Fruit fly (Drosophila melanogaster) whole organism, wandering third instar larva: Measurements from ENCODE around the gene CG32236.

Experiments used
- Abd-B ChIP-seq: fragments of >200 bp; optimal IDR thresholded peaks from 2 replicates; lab custom pipeline; 2017; ENCODE audit warnings: missing biosample characterization, missing genetic modification characterization
- Dfd ChIP-seq: fragments of >200 bp; optimal IDR thresholded peaks from 2 replicates; lab custom pipeline; 2017; ENCODE audit warnings: missing biosample characterization, missing genetic modification characterization
- Hr83 ChIP-seq: fragments of 200-300 bp; sonication (Bioruptor generic); optimal IDR thresholded peaks from 2 replicates; lab custom pipeline; 2016; ENCODE audit warnings: missing biosample characterization, mild to moderate bottlenecking, missing genetic modification characterization, moderate library complexity; ENCODE audit not compliant: poor library complexity, severe bottlenecking
- ey ChIP-seq: fragments of 200-800 bp; sonication (Bioruptor generic); optimal IDR thresholded peaks from 2 replicates; lab custom pipeline; 2016; ENCODE audit warnings: missing biosample characterization, missing genetic modification characterization
- lola ChIP-seq: fragments of >200 bp; optimal IDR thresholded peaks from 2 replicates; lab custom pipeline; 2017; ENCODE audit warnings: missing biosample characterization, missing genetic modification characterization
- psq ChIP-seq: fragments of 200-800 bp; sonication (Bioruptor generic); optimal IDR thresholded peaks from 3 replicates; lab custom pipeline; 2017; ENCODE audit warnings: missing biosample characterization, mild to moderate bottlenecking, missing genetic modification characterization, moderate library complexity
- sage ChIP-seq: fragments of 200-800 bp; sonication (Bioruptor generic); optimal IDR thresholded peaks from 2 replicates; lab custom pipeline; 2016; ENCODE audit warnings: missing biosample characterization, mild to moderate bottlenecking, missing genetic modification characterization
- usp ChIP-seq: fragments of >200 bp; optimal IDR thresholded peaks from 2 replicates; lab custom pipeline; 2017; ENCODE audit warnings: missing biosample characterization, missing genetic modification characterization
- woc ChIP-seq: sonication (Bioruptor generic); optimal IDR thresholded peaks from 2 replicates; lab custom pipeline; 2016; ENCODE audit warnings: missing biosample characterization, mild to moderate bottlenecking, missing genetic modification characterization

DNA sequence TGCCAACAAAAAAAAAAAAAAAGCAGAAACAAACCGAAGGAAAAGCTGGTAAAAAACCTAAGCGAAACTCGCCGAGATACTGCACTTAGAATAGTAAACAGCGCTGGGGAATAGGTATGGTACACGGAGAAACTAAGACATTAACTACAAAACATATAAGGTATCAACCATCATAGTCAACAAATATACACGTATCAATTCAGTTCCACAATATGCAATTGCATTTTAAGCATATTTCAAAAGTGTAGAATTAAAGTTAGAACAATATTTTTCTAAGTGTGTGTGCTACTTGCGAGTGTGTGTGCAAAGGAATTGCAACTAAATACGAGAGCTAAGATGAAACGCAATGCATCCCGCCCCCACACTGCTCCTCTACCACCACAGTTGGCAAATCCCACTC lies 40.6 kb upstream of the CG32236 start:
- TF ChIP-seq Abd-B (GFP tag; lab: Kevin White, UChicago), result no peak
- TF ChIP-seq lola, result no peak
- no peak for TF ChIP-seq psq (GFP tag; lab: Kevin White, UChicago)
- TF ChIP-seq Dfd (GFP tag; lab: Kevin White, UChicago), result no peak
- TF ChIP-seq usp, result no peak
- no peak for TF ChIP-seq Hr83
- TF ChIP-seq ey (GFP tag; lab: Kevin White, UChicago), result no peak
- no peak for TF ChIP-seq woc (GFP tag; lab: Kevin White, UChicago)
- TF ChIP-seq sage, result no peak
